Worm (Caenorhabditis elegans) whole organism, L4/young adult: ENCODE results near the gene T16H12.2.

ENCODE experiments used
- W03F9.2 ChIP-seq: fragments of 150-350 bp; optimal IDR thresholded peaks from 2 replicates; lab custom pipeline; 2014; ENCODE audit warnings: missing biosample characterization, missing genetic modification characterization
- dao-5 ChIP-seq: sonication (generic microtip); optimal IDR thresholded peaks from 2 replicates; lab custom pipeline; 2016; ENCODE audit warnings: missing genotype, missing genetic modification characterization, moderate library complexity, missing compliant biosample characterization
- him-1 ChIP-seq: sonication (generic microtip); optimal IDR thresholded peaks from 2 replicates; lab custom pipeline; 2016; ENCODE audit warnings: missing genotype, missing genetic modification reagents, missing genetic modification characterization, missing compliant biosample characterization

The T16H12.2 gene

DNA sequence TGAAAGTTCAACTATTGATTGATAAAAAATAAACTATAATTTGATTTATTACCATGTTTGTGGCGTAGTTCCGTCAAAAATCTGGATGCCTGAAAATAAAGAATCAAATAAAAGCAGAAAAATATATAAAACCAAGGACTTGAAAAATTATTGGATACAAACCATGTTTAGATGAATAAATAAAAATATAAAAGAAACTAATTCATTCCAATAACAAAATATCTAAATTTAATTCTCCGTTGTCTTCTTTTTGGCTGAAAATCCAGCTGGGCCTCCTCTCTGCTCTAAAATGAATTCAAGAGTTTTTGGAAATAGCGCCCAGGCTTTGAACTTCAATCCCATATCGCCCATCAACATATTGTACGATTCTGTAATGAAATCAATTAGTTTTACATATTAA lies 26.9 kb downstream of the T16H12.2 start, which contains the start of gene vps-29:
Gene vps-29, minus strand, starts transcription at position 101 of the 400 bp plus-strand sequence.
- TF ChIP-seq dao-5, result no peak
- no peak for TF ChIP-seq him-1
- no peak for TF ChIP-seq W03F9.2 (tag; lab: Kevin White, UChicago)

DNA sequence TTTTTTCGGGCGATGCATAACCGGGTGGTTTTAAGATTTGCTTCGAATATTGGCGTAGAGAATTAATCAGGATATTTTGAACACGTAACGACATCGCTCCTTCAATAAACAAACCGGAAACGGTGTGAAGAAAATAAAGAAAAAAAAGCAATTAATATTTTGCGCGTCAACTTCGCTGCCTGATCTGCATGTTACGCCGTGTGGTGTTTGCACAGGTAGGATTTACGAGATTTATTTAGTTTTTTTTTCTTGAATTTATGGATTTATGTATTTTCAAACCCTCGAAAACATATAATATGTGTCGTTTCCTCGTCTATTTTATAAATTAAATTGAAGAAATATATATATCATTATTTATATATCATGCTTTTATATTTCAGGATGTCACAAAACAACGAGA lies 28.6 kb downstream of the T16H12.2 start, which contains the start of the genes ZK1128.1 and mett-10:
Gene ZK1128.1, minus strand, starts transcription at position 99 of the 400 bp plus-strand sequence.
Gene mett-10, plus strand, starts transcription at position 375 of the 400 bp plus-strand sequence.
- TF ChIP-seq dao-5, result no peak
- TF ChIP-seq W03F9.2 (tag; lab: Kevin White, UChicago), result no peak
- TF ChIP-seq him-1, result no peak

DNA sequence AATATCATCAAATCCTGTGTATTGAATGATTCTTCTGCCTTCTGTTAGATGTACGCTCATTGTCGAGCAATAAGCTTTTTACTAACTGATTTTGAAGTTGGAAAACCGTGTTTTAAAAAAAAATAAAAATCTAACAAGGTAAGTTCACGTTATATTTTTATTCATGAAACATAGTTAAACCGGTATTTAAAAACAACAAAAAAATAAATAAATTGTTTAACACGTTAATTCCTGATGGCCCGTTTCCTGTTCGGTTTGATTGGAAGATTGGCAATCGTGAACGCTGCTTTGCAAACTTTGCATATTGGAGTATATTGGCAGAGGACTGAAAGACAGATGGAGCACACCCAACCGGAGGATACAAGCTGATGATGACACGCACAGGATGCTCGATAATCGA lies 32.7 kb downstream of the T16H12.2 start, which contains the start of gene ZK1128.3:
Gene ZK1128.3, minus strand, starts transcription at position 101 of the 400 bp plus-strand sequence.
- TF ChIP-seq dao-5 (no peak), W03F9.2 (tag; lab: Kevin White, UChicago) (no peak), him-1 (no peak)

DNA sequence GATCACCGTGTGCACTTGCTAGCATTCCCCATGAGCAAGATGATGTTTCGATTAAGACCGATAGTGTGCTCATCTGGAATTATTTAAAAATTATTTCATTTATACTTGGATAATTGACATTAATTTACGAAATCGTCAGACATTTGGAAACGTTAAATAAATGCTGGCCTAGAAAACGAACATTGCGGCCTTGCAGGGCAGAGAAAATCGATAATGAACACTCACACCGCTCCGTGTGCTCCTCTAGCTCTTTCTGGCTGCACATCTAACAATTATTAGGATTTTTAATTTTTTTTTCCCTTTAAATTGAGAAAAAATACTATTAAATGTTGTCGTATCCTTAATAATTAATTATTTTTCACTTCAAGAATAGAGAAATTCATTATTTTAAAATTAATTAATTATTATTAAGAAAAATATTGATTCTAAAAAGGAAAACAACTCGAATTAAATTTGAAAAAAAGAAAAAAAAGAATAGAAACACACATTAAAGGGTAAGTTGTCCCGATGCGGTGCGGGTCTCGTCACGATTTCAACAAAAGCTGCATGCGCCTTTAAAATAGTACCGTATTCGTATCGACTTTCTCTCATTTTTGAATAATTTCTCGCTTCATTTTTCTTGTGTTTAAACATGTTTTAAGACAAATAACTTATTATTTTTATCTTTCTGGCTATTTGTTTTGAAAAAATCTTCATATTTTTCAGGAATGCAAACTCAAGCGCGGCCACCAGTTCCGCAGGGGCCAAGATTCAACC lies 34.2 kb downstream of the T16H12.2 start, which contains the start of the genes gtf-2H3 and ham-3:
Gene gtf-2H3, minus strand, starts transcription at position 73 of the 756 bp plus-strand sequence.
Gene ham-3, plus strand, starts transcription at position 706 of the 756 bp plus-strand sequence.
- TF ChIP-seq dao-5 (no peak), him-1 (no peak), W03F9.2 (tag; lab: Kevin White, UChicago) (peak; percentile 24)

DNA sequence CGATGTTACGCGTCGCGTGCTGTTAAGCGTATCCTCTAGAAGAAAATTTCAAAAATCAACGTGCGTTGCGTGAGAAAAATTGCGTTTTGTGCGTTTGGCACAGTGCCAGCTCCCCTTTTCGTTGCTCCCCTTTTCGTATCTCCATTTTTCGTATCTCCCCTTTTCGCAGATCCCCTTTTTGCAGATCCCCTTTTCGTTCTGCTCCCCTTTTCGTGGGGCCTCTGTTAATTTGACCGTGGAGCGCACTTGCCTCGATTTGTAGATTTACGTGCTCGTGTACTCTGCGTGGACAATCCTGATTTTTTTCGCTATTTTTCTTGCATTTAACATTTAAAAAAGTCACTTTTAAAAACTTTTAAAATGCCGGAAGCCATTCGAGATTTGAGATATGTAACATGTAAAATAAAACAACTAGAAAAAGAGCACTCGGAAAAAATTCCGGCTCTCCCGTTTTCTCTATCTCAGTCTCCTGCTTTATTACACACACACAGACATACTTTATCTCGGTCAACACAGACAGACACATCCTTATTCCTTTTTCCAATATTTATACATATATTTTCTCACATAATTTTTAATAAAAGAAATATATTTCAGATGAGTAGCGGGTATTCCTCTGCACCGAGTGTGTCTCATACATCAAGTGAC lies 37.6 kb downstream of the T16H12.2 start, which contains the start of gene ttll-4:
Gene ttll-4, plus strand, starts transcription at position 598 of the 648 bp plus-strand sequence.
- TF ChIP-seq him-1 (peak; percentile 38), W03F9.2 (tag; lab: Kevin White, UChicago) (no peak)

DNA sequence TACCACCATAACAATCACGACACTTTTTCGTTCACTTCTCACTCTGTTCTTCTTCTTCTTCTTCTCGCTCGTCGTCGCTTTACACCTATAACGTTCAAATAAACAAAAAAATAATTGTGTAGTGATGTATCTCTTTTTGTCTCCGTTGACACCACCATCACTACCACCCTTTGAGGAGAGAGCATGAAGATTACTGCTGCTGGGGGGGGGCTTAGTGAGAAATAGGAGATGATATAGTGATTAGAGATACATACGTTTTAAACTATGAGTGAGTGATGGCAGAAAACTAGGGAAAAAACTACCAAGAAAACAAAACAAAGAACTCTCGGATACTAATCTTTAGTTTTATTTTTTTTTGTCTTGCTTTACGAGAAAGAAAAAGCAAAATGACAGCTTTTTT lies 40.3 kb downstream of the T16H12.2 start:
- TF ChIP-seq him-1, result no peak
- no peak for TF ChIP-seq dao-5
- TF ChIP-seq W03F9.2 (tag; lab: Kevin White, UChicago), result no peak

DNA sequence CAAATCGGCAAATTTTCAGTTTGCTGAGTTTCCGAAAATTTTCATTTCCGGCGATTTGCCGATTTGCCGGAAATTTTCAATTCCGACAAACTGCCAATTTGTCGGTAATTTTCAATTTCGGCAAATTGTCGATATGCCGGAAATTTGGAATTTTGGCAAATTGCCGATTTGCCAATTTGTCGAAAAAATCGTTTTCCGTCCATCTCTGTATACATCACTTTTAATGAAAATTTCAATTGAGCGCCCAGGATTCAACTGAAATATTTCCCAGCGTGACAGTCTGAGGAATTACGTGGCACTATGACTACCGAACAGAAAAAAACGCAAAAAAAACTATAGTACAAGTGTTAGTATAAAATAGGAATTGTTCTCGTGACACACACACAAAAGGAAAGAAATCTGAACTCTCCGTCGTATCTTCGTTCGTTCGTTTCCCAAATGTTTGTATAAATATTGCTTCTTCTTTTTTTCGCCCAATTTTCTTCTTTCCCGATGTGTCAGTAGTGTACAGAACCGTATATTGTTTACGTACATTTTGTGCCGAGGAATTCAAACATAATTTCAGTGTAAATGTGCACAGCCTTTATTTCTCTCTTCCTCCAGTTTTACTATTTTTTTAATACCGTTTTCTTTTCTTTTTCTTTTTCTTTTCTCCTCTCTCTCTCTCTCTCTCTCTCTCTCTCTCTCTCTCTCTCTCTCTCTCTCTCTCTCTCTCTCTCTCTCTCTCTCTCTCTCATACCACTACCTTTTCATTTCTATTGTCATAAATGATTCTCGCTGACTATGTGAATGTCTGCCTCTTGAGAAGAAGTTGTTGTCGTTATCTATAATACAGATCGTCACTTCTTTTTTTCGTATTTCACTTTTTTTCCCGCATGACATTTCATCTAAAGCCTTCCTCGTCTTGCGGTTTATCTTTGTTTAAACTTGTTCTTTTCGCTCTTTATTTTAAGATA lies 46.7 kb downstream of the T16H12.2 start:
- TF ChIP-seq him-1 (no peak), dao-5 (no peak), W03F9.2 (tag; lab: Kevin White, UChicago) (no peak)

DNA sequence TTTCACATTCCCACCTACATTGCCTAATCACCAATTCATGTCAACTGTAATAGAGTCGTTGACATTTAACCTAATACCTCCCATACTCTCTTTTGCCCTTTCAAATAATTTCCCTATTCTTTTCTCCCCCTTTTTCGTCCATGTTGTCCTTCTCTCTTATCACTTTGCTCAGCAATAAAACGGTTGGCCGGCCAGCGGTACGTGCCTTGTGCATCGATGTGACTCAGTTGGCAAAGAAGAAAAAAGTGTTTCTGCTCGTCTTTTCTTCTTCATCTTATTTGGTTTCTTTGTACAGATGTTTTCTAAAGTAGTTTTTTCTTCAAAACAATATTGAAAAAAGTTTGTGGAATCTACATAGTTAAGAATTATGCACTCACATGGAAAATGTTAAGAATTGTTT lies 48.4 kb downstream of the T16H12.2 start:
- TF ChIP-seq dao-5 (no peak), W03F9.2 (tag; lab: Kevin White, UChicago) (no peak), him-1 (no peak)
